Worm (Caenorhabditis elegans) whole organism, mixed stage, embryonic: Measurements from ENCODE around the gene F44G4.7.

Source experiments
- M03D4.4 ChIP-seq: sonication (generic microtip); optimal IDR thresholded peaks from 2 replicates; lab custom pipeline; 2017; ENCODE audit warnings: mild to moderate bottlenecking, missing genetic modification characterization, missing compliant biosample characterization
- blmp-1 ChIP-seq: fragments of 150-350 bp; optimal IDR thresholded peaks from 2 replicates; lab custom pipeline; 2014; ENCODE audit warnings: missing biosample characterization, missing genetic modification characterization
- ces-1 ChIP-seq: fragments of 150-350 bp; optimal IDR thresholded peaks from 2 replicates; lab custom pipeline; 2014; ENCODE audit warnings: missing biosample characterization, missing genetic modification reagents, missing genetic modification characterization
- cnd-1 ChIP-seq: fragments of 200-800 bp; sonication (Bioruptor generic); optimal IDR thresholded peaks from 2 replicates; lab custom pipeline; 2018; ENCODE audit warnings: mild to moderate bottlenecking, missing genetic modification characterization, missing compliant biosample characterization
- drap-1 ChIP-seq: fragments of 200-800 bp; sonication (Bioruptor generic); optimal IDR thresholded peaks from 3 replicates; lab custom pipeline; 2018; ENCODE audit warnings: mild to moderate bottlenecking, missing genetic modification characterization, missing compliant biosample characterization
- elt-1 ChIP-seq: sonication (generic microtip); optimal IDR thresholded peaks from 2 replicates; lab custom pipeline; 2017; ENCODE audit warnings: missing genetic modification characterization, mild to moderate bottlenecking, missing compliant biosample characterization, antibody characterized with exemption, moderate library complexity, borderline replicate concordance; ENCODE audit not compliant: insufficient read depth
- elt-3 ChIP-seq: fragments of 150-350 bp; optimal IDR thresholded peaks from 2 replicates; lab custom pipeline; 2014; ENCODE audit warnings: missing biosample characterization, missing genetic modification characterization
- hlh-1 ChIP-seq: fragments of 150-350 bp; optimal IDR thresholded peaks from 2 replicates; lab custom pipeline; 2014; ENCODE audit warnings: missing biosample characterization, missing genetic modification reagents, missing genetic modification characterization
- lin-13 ChIP-seq: fragments of 150-350 bp; optimal IDR thresholded peaks from 2 replicates; lab custom pipeline; 2014; ENCODE audit warnings: missing biosample characterization, missing genetic modification characterization
- lin-32 ChIP-seq: fragments of 200-800 bp; sonication (Bioruptor generic); optimal IDR thresholded peaks from 2 replicates; lab custom pipeline; 2018; ENCODE audit warnings: mild to moderate bottlenecking, missing genetic modification characterization, missing compliant biosample characterization
- lsy-2 ChIP-seq: fragments of 150-350 bp; optimal IDR thresholded peaks from 2 replicates; lab custom pipeline; 2014; ENCODE audit warnings: missing biosample characterization, missing genetic modification characterization
- mab-5 ChIP-seq: fragments of 150-350 bp; optimal IDR thresholded peaks from 2 replicates; lab custom pipeline; 2014; ENCODE audit warnings: missing biosample characterization, missing genetic modification characterization
- mep-1 ChIP-seq: fragments of 150-350 bp; optimal IDR thresholded peaks from 2 replicates; lab custom pipeline; 2017; ENCODE audit warnings: missing biosample characterization, missing genetic modification reagents, missing genetic modification characterization, inconsistent platforms
- mls-2 ChIP-seq: sonication (generic microtip); optimal IDR thresholded peaks from 2 replicates; lab custom pipeline; 2016; ENCODE audit warnings: mild to moderate bottlenecking, missing genetic modification characterization, moderate library complexity, missing compliant biosample characterization
- nhr-12 ChIP-seq: fragments of 150-350 bp; optimal IDR thresholded peaks from 2 replicates; lab custom pipeline; 2014; ENCODE audit warnings: missing biosample characterization, missing genetic modification characterization
- nhr-237 ChIP-seq: fragments of 150-350 bp; optimal IDR thresholded peaks from 2 replicates; lab custom pipeline; 2014; ENCODE audit warnings: missing biosample characterization, missing genetic modification characterization
- pha-4 ChIP-seq: fragments of 150-350 bp; optimal IDR thresholded peaks from 2 replicates; lab custom pipeline; 2018; ENCODE audit warnings: missing biosample characterization, missing genetic modification reagents, missing genetic modification characterization
- snpc-4 ChIP-seq: fragments of 150-350 bp; optimal IDR thresholded peaks from 2 replicates; lab custom pipeline; 2014; ENCODE audit warnings: missing biosample characterization, missing genetic modification characterization
- sptf-1 ChIP-seq: sonication (generic microtip); optimal IDR thresholded peaks from 2 replicates; lab custom pipeline; 2017; ENCODE audit warnings: mild to moderate bottlenecking, missing genetic modification characterization, moderate library complexity, missing compliant biosample characterization
- unc-120 ChIP-seq: sonication (generic microtip); optimal IDR thresholded peaks from 2 replicates; lab custom pipeline; 2017; ENCODE audit warnings: missing genetic modification characterization, missing compliant biosample characterization; ENCODE audit not compliant: poor library complexity, severe bottlenecking
- unc-39 ChIP-seq: fragments of 150-350 bp; optimal IDR thresholded peaks from 2 replicates; lab custom pipeline; 2014; ENCODE audit warnings: missing biosample characterization, missing genetic modification characterization
- zip-8 ChIP-seq: fragments of 150-350 bp; optimal IDR thresholded peaks from 2 replicates; lab custom pipeline; 2014; ENCODE audit warnings: missing biosample characterization, missing genetic modification characterization

The F44G4.7 gene

DNA sequence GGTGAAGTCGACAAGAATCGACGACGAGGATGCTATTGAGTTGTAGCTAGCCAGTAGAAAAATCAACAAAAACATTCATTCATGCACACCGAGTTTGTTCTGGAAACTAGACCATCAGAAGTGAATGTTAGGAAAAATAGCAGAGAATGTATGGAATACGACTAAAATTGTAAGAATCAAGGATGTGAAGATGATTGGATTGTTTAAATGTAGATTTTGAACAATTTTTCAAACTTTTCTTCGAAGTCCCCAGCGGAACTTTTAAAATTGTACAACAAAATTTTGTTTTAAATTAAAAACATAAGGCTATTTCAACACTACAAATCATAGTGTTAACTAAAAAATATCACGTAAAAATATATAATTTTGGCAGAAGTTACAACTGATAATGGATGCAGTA is 22.3 kb downstream of the F44G4.7 start, which contains the start of gene C18E9.7:
Gene C18E9.7, minus strand, starts transcription at position 101 of the 400 bp plus-strand sequence.
- TF ChIP-seq hlh-1 (tag; lab: Kevin White, UChicago) = no peak
- no peak for TF ChIP-seq unc-39 (tag; lab: Kevin White, UChicago)
- no peak for TF ChIP-seq mep-1 (tag; lab: Kevin White, UChicago)
- no peak for TF ChIP-seq unc-120 (tag; lab: Kevin White, UChicago)
- no peak for TF ChIP-seq lsy-2 (tag; lab: Kevin White, UChicago)
- no peak for TF ChIP-seq elt-3
- TF ChIP-seq nhr-12 (tag; lab: Kevin White, UChicago) = no peak
- no peak for TF ChIP-seq blmp-1 (tag; lab: Kevin White, UChicago)
- no peak for TF ChIP-seq cnd-1 (tag; lab: Kevin White, UChicago)
- no peak for TF ChIP-seq mab-5 (tag; lab: Kevin White, UChicago)
- no peak for TF ChIP-seq snpc-4 (tag; lab: Kevin White, UChicago)
- TF ChIP-seq elt-1 (tag; lab: Kevin White, UChicago) = no peak
- no peak for TF ChIP-seq lin-13 (tag; lab: Kevin White, UChicago)
- TF ChIP-seq mls-2 (tag; lab: Kevin White, UChicago) = no peak

DNA sequence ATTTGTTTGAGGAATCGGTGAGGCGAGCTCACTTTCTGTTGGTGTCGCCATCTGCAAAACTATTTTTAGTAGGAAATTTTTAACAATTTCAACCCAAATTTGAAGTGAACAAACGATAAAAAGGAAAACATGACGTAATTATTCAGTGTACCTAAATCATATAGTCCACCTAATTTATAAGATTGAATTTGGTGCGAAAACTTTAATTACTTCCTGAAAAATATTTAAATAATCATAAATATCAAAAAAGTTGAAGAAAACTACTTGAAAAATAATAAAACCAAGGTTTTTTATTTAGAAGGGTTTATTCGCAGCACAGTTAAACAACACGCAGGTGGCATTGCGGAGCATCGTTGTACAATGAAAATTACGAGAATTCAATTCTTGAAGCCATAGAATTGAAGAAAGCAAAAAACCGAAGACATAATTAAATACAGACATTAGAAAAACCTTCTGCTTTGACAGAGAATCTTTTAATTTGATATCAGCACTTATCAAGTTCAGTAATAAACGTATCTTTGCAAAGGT is 31.4 kb downstream of the F44G4.7 start, which contains the start of gene tomm-40:
Gene tomm-40, minus strand, starts transcription at position 51 of the 528 bp plus-strand sequence.
- TF ChIP-seq ces-1 (GFP tag; lab: Kevin White, UChicago) = peak; percentile 20
- TF ChIP-seq blmp-1 (tag; lab: Kevin White, UChicago) = no peak
- TF ChIP-seq lsy-2 (tag; lab: Kevin White, UChicago) = peak; percentile 42

DNA sequence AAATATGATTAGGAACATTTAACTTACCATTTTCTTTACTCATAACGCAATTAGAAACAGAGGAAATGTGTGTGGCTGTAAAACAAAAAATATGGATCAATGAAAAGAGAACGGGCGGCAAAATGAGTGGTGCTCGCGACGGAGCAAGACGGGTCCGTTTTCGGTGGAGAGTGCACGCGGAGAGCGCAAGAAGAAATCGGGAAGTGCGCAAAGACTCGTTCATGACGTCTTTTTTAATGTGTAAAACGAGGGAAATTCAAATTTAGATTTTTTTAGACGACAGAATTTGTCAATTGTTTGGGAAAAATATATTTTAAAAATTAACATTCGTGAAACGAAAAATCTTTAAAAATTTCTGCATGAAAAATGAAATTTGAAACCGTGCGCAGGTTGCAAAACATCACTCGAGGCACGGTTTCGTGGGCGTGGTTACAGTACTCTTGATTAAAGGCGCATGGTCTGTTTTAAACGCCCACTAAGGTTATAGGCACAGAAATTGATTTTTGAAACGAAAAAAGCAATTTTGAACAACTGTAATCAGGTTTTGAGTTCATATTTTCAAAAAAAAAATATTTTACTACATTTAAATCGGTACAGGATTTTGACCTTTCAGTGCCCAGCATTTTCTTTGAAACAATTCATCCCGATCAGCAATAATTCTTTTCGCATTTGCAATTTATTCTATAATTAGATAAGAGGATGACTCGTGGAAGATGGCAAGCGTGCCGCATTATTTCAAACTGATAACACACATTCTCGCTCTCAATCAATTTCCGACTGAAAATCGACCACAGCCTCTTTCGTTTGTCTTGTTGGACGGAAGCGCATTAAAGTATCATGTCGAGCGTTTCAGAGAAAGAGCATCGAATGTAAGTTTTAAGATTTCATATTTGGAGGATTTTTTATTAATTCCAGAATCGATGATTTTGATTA is 35.5 kb downstream of the F44G4.7 start, which contains the start of the genes szy-20 and C18E9.5:
Gene szy-20, minus strand, starts transcription at position 83 of the 933 bp plus-strand sequence.
Gene C18E9.5, plus strand, starts transcription at position 730 of the 933 bp plus-strand sequence.
- peak; percentile 16 for TF ChIP-seq sptf-1 (tag; lab: Kevin White, UChicago)
- TF ChIP-seq unc-120 (tag; lab: Kevin White, UChicago) = peak; percentile 63
- peak; percentile 63 for TF ChIP-seq mep-1 (tag; lab: Kevin White, UChicago)
- no peak for TF ChIP-seq lin-32 (GFP tag; lab: Kevin White, UChicago)
- peak; percentile 69 for TF ChIP-seq lin-13 (tag; lab: Kevin White, UChicago)
- TF ChIP-seq ces-1 (GFP tag; lab: Kevin White, UChicago) = peak; percentile 65
- peak; percentile 11 for TF ChIP-seq cnd-1 (tag; lab: Kevin White, UChicago)
- TF ChIP-seq unc-39 (tag; lab: Kevin White, UChicago) = no peak
- TF ChIP-seq pha-4 (tag; lab: Kevin White, UChicago) = peak; percentile 30
- TF ChIP-seq hlh-1 (tag; lab: Kevin White, UChicago) = no peak
- TF ChIP-seq snpc-4 (tag; lab: Kevin White, UChicago) = no peak
- TF ChIP-seq nhr-237 (tag; lab: Kevin White, UChicago) = peak; percentile 55
- peak; percentile 38 for TF ChIP-seq mls-2 (tag; lab: Kevin White, UChicago)
- no peak for TF ChIP-seq blmp-1 (tag; lab: Kevin White, UChicago)
- peak; percentile 55 for TF ChIP-seq M03D4.4
- peak; percentile 8 for TF ChIP-seq drap-1 (GFP tag; lab: Kevin White, UChicago)
- TF ChIP-seq lsy-2 (tag; lab: Kevin White, UChicago) = peak; percentile 77
- TF ChIP-seq, all 35 proteins: peak for 12

DNA sequence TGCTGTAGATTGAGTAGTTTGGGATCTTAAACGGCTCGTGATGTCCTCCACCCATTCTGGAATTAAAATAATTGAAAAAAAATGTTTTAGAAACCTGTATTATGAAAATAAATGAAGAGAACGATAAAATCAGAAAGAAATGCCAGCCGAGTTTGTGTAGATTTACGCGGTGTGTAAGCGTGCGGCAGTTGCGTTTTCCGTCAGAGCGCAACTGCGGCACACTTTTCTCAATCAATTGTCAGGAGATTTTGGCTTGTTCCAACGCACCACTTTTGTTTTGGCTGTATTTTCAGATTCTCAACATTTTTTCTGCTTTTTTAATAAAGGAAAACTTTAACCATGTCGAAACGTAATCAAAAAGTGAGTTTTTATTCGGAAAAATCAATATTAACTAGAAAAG is 40.1 kb downstream of the F44G4.7 start, which contains the start of the genes ndub-3 and C18E9.2:
Gene ndub-3, minus strand, starts transcription at position 56 of the 400 bp plus-strand sequence.
Gene C18E9.2, plus strand, starts transcription at position 172 of the 400 bp plus-strand sequence.
- TF ChIP-seq lin-13 (tag; lab: Kevin White, UChicago) (no peak), sptf-1 (tag; lab: Kevin White, UChicago) (no peak), nhr-237 (tag; lab: Kevin White, UChicago) (peak; percentile 11), hlh-1 (tag; lab: Kevin White, UChicago) (peak; percentile 54), zip-8 (tag; lab: Kevin White, UChicago) (no peak), cnd-1 (tag; lab: Kevin White, UChicago) (no peak), mep-1 (tag; lab: Kevin White, UChicago) (peak; percentile 72), ces-1 (GFP tag; lab: Kevin White, UChicago) (peak; percentile 5)

DNA sequence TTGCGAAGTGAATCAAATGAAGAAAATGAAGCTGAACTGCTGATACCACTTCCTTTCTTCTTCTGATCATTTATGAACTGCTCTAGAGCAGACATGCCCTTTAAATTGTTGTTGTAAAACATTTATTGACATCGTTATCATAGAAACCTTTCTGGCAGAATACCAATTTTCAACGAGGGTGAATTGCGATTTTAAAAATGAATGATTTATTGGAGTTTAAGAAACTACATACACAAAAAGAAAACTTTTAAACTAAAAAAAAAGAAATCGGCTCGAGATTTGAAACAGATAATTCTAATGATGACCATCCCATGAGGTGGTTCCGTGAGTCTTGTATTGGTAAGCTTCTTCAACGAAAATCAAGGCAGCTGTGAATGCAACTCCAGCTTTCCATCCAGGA is 40.9 kb downstream of the F44G4.7 start, which contains the start of gene sftd-3:
Gene sftd-3, minus strand, starts transcription at position 101 of the 400 bp plus-strand sequence.
- TF ChIP-seq snpc-4 (tag; lab: Kevin White, UChicago) (no peak), M03D4.4 (no peak)
